Fruit fly (Drosophila melanogaster): Measurements from ENCODE around the gene Klp98A.

Klp98A gene

dm6 chr3R:27605534-27606250, 46.7 kb upstream of the Klp98A start (continued):
- TF ChIP-seq chinmo (GFP tag; IDR thresholded peaks at IDR 0.05; ENCODE audit: partially characterized antibody) (0 out of 4 replicates have a peak, but pooled peaks have one; percentile 46), CG10543 (GFP tag; optimal IDR thresholded peaks at IDR 0.05) (peak; percentile 56), row (GFP tag; IDR thresholded peaks at IDR 0.05) (peak; percentile 55), CG17361 (GFP tag; IDR thresholded peaks at IDR 0.05) (no peak), CG42726 (GFP tag; IDR thresholded peaks at IDR 0.05; ENCODE audit: partially characterized antibody) (no peak), CG5953 (GFP tag; IDR thresholded peaks at IDR 0.05) (0 out of 2 replicates have a peak, but pooled peaks have one; percentile 35), Hmr (GFP tag; optimal IDR thresholded peaks at IDR 0.05) (peak; percentile 26), croc (GFP tag; conservative IDR thresholded peaks at IDR 0.05) (no peak), luna (GFP tag; optimal IDR thresholded peaks at IDR 0.05) (no peak), CG4820 (GFP tag; optimal IDR thresholded peaks at IDR 0.05) (no peak), CG17186 (GFP tag; optimal IDR thresholded peaks at IDR 0.05) (no peak), CG3163 (GFP tag; optimal IDR thresholded peaks at IDR 0.05) (no peak), CG4424 (GFP tag; optimal IDR thresholded peaks at IDR 0.05) (no peak), CG5180 (GFP tag; optimal IDR thresholded peaks at IDR 0.05) (peak; percentile 12), Fer1 (GFP tag; optimal IDR thresholded peaks at IDR 0.05) (peak; percentile 32), stc (GFP tag; IDR thresholded peaks at IDR 0.05) (no peak), Dip2 (GFP tag; IDR thresholded peaks at IDR 0.05) (no peak), Taf1 (GFP tag; IDR thresholded peaks at IDR 0.05) (no peak), Camta (GFP tag; optimal IDR thresholded peaks at IDR 0.05) (no peak), CG6272 (GFP tag; IDR thresholded peaks at IDR 0.05) (no peak)

dm6 chr3R:27604636-27605443, 45.9 kb upstream of the Klp98A start:
- no peak for TF ChIP-seq CG11247 (GFP tag; IDR thresholded peaks at IDR 0.05)
- TF ChIP-seq slou (GFP tag; optimal IDR thresholded peaks at IDR 0.05) = peak; percentile 11
- no peak for TF ChIP-seq crp (GFP tag; optimal IDR thresholded peaks at IDR 0.05)
- no peak for TF ChIP-seq mirr (GFP tag; optimal IDR thresholded peaks at IDR 0.05)
- TF ChIP-seq Gug (GFP tag; IDR thresholded peaks at IDR 0.05) = no peak
- TF ChIP-seq chm (GFP tag; IDR thresholded peaks at IDR 0.05) = no peak
- TF ChIP-seq p53 (GFP tag; optimal IDR thresholded peaks at IDR 0.05) = no peak
- no peak for TF ChIP-seq grn (GFP tag; optimal IDR thresholded peaks at IDR 0.05)
- no peak for TF ChIP-seq GATAe (GFP tag; conservative IDR thresholded peaks at IDR 0.05)
- no peak for TF ChIP-seq Deaf1 (tag; optimal IDR thresholded peaks at IDR 0.05)
- TF ChIP-seq toy (GFP tag; IDR thresholded peaks at IDR 0.05) = no peak
- no peak for TF ChIP-seq CG42726 (GFP tag; IDR thresholded peaks at IDR 0.05; ENCODE audit: partially characterized antibody)
- no peak for TF ChIP-seq Ptx1 (GFP tag; IDR thresholded peaks at IDR 0.05)
- no peak for TF ChIP-seq CG6854 (GFP tag; optimal IDR thresholded peaks at IDR 0.05)
- no peak for TF ChIP-seq Hmx (GFP tag; optimal IDR thresholded peaks at IDR 0.05)
- no peak for TF ChIP-seq her (GFP tag; optimal IDR thresholded peaks at IDR 0.05)
- no peak for TF ChIP-seq Antp (GFP tag; optimal IDR thresholded peaks at IDR 0.05)
- peak; percentile 40 for TF ChIP-seq CG4424 (GFP tag; optimal IDR thresholded peaks at IDR 0.05)
- TF ChIP-seq salm (tag; optimal IDR thresholded peaks at IDR 0.05) = no peak
- no peak for TF ChIP-seq zen (tag; optimal IDR thresholded peaks at IDR 0.05)
- no peak for TF ChIP-seq CG17612 (GFP tag; IDR thresholded peaks at IDR 0.05)
- no peak for TF ChIP-seq pita (GFP tag; optimal IDR thresholded peaks at IDR 0.05)
- no peak for TF ChIP-seq Abd-B (GFP tag; optimal IDR thresholded peaks at IDR 0.05)
- TF ChIP-seq CG15601 (tag; optimal IDR thresholded peaks at IDR 0.05) = no peak
- peak; percentile 16; the same call in 1 of the 2 replicates for TF ChIP-seq dati (GFP tag; IDR thresholded peaks at IDR 0.05)
- peak; percentile 14 for TF ChIP-seq CG18599 (GFP tag; optimal IDR thresholded peaks at IDR 0.05)
- TF ChIP-seq vnd (GFP tag; IDR thresholded peaks at IDR 0.05; ENCODE audit: partially characterized antibody) = no peak
- no peak for TF ChIP-seq dan (GFP tag; IDR thresholded peaks at IDR 0.05)
- TF ChIP-seq CG17829 (tag; optimal IDR thresholded peaks at IDR 0.05) = no peak
- no peak for TF ChIP-seq CG16813 (GFP tag; IDR thresholded peaks at IDR 0.05; ENCODE audit: partially characterized antibody)
